Worm (Caenorhabditis elegans): ENCODE results near the gene pkc-3.

The pkc-3 gene

DNA sequence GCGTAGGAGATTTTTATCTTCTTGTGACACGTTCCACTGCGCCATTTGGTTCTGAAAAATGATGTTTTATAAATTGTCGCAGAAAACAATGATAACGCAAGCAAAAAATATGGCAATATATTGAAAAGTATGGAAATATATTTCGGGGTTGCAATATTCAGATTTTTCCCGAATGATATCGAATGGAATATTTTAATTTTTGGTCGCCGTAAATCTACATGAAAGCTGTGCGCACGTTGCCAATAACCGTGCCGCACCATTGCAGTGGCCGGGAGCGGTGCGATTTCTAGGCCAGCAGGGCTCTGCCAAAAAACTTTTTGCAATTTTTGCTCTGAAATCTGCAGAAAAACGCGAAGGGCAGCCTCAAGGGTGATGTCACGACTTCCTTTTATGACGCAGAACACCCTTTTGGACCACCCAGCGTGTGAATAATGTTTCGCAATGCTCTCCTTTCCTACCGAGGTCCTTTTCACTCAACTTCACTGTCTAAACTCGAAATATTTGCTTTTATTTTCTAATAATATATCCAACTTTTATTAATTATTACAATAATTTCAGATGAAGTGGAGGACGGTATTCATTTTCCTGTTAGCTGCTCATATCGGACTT is 21.6 kb upstream of the pkc-3 start, which contains the start of the genes F09E5.11 and bmy-1 (continued):
- TF ChIP-seq ceh-100 (GFP tag; IDR thresholded peaks at IDR 0.05): peak; percentile 80
- TF ChIP-seq snpc-4 (GFP tag; optimal IDR thresholded peaks at IDR 0.05): peak; percentile 29
- TF ChIP-seq snpc-4 (tag; optimal IDR thresholded peaks at IDR 0.05): peak in 3 of 4 experiments; percentile 44 to 66 (median 63)
- peak; percentile 81 for TF ChIP-seq cebp-1 (GFP tag; IDR thresholded peaks at IDR 0.05)
- peak; percentile 92 for TF ChIP-seq cebp-1 (tag; optimal IDR thresholded peaks at IDR 0.05)
- TF ChIP-seq B0019.2 (GFP tag; conservative IDR thresholded peaks at IDR 0.05): peak; percentile 77; the same call in 1 of the 2 replicates
- peak; percentile 60 for TF ChIP-seq madf-8 (GFP tag; conservative IDR thresholded peaks at IDR 0.05)
- peak; percentile 72; the same call in 1 of the 2 replicates for TF ChIP-seq egl-44 (GFP tag; IDR thresholded peaks at IDR 0.05)
- no peak for TF ChIP-seq hlh-26 (GFP tag; conservative IDR thresholded peaks at IDR 0.05)
- TF ChIP-seq rcor-1 (GFP tag; IDR thresholded peaks at IDR 0.05): peak; percentile 67; the same call in 1 of the 2 replicates
- TF ChIP-seq nfya-2 (GFP tag; IDR thresholded peaks at IDR 0.05): no peak
- TF ChIP-seq atf-7 (tag; optimal IDR thresholded peaks at IDR 0.05): peak; percentile 81
- 0 out of 2 replicates have a peak, but pooled peaks have one; percentile 34 for TF ChIP-seq lin-26 (GFP tag; IDR thresholded peaks at IDR 0.05)
- peak; percentile 76 for TF ChIP-seq ekl-4 (GFP tag; IDR thresholded peaks at IDR 0.05)
- no peak for TF ChIP-seq ceh-79 (tag; optimal IDR thresholded peaks at IDR 0.05)
- TF ChIP-seq attf-3 (GFP tag; conservative IDR thresholded peaks at IDR 0.05): peak; percentile 50; the same call in 1 of the 2 replicates
- no peak for TF ChIP-seq pha-4 (tag; optimal IDR thresholded peaks at IDR 0.05)
- no peak for TF ChIP-seq F37B4.10 (GFP tag; IDR thresholded peaks at IDR 0.05)
- TF ChIP-seq Y79H2A.3 (GFP tag; conservative IDR thresholded peaks at IDR 0.05): no peak
- peak; percentile 84 for TF ChIP-seq pbrm-1 (GFP tag; IDR thresholded peaks at IDR 0.05)
- TF ChIP-seq ccch-3 (GFP tag; optimal IDR thresholded peaks at IDR 0.05): peak; percentile 74
- peak; percentile 57 for TF ChIP-seq chd-7 (tag; optimal IDR thresholded peaks at IDR 0.05)
- peak; percentile 23 for TF ChIP-seq snpc-1.1 (tag; optimal IDR thresholded peaks at IDR 0.05; ENCODE audit: insufficient read depth)
- peak; percentile 63 for TF ChIP-seq sptf-2 (GFP tag; optimal IDR thresholded peaks at IDR 0.05)
- peak in 1 of 2 experiments; percentile 60 for TF ChIP-seq rec-8 (tag; optimal IDR thresholded peaks at IDR 0.05)
- TF ChIP-seq tbp1 (GFP tag; optimal IDR thresholded peaks at IDR 0.05): peak; percentile 64
- peak; percentile 9 for TF ChIP-seq B0035.1 (tag; optimal IDR thresholded peaks at IDR 0.05)
- no peak for TF ChIP-seq Y56A3A.18 (GFP tag; IDR thresholded peaks at IDR 0.05)
- TF ChIP-seq mcd-1 (GFP tag; IDR thresholded peaks at IDR 0.05): peak; percentile 84
- TF ChIP-seq ztf-25 (GFP tag; IDR thresholded peaks at IDR 0.05): peak; percentile 91
- no peak for TF ChIP-seq fkh-3 (tag; optimal IDR thresholded peaks at IDR 0.05)
- no peak for TF ChIP-seq nhr-90 (tag; optimal IDR thresholded peaks at IDR 0.05)

DNA sequence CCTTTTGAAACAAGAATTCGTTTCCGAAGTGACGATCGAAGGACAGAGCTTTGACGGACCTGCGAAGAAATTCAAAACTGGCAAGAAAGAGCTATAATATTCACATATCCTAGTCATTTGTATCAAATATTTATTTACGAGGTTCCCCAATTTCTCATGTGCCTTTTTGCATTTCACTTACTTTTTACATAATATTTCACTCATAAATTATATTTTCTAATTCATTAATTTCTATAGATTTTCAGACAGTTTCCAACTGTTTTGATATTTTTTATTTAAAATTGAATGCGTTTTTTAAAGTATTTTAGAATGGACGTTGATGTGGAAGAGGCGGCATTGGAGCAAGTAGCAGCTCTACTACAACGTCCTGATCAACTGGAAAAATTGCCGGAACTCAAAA is 20.6 kb upstream of the pkc-3 start, which contains the start of gene sec-6:
Gene sec-6, plus strand, starts transcription at position 301 of the 400 bp plus-strand sequence.
- TF ChIP-seq nfyb-1 (GFP tag; IDR thresholded peaks at IDR 0.05): no peak
- TF ChIP-seq egrh-3 (GFP tag; IDR thresholded peaks at IDR 0.05): no peak
- no peak for TF ChIP-seq tbx-9 (tag; optimal IDR thresholded peaks at IDR 0.05; ENCODE audit: borderline replicate concordance)
- no peak for TF ChIP-seq xnd-1 (tag; optimal IDR thresholded peaks at IDR 0.05)
- no peak for TF ChIP-seq F37B4.10 (GFP tag; IDR thresholded peaks at IDR 0.05)
- TF ChIP-seq egl-18 (GFP tag; IDR thresholded peaks at IDR 0.05): no peak
